Fruit fly (Drosophila melanogaster) whole organism, adult: ENCODE measurements around the gene CG45488.
A peak's percentile ranks its signal among the peaks of the same experiment; 100 is the strongest.

Experiments
- CG1620 ChIP-seq: fragments of 200-800 bp; sonication (Bioruptor generic); optimal IDR thresholded peaks from 2 replicates; lab custom pipeline; 2016; ENCODE audit warnings: missing biosample characterization, missing genetic modification characterization
- CG7045 ChIP-seq: fragments of 200-800 bp; sonication (Bioruptor generic); optimal IDR thresholded peaks from 2 replicates; lab custom pipeline; 2017; ENCODE audit warnings: missing biosample characterization, mild to moderate bottlenecking, missing genetic modification characterization
- kay ChIP-seq: fragments of 200-800 bp; sonication (Bioruptor generic); peaks from one replicate; lab custom pipeline; 2016; ENCODE audit warnings: missing biosample characterization, missing genetic modification characterization, borderline replicate concordance

DNA sequence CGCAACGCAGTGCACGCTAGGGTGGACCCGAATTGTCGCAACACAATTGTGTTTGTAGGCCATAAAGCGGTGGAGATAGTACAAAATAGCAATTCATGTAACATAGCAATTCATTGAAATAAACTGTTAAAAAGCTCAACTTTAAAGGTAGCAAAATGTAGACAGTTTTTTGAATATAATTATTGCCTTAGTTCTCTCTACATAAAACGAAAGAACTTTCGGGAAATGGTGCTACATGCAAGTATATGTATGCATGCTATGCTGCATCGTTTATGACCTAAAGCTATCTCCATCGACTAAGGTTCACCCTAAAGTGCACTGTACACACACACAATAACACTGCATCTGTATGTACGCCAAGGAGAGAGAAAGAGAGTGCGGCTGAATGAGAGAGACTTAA lies 45.2 kb downstream of the CG45488 start:
- TF ChIP-seq kay = no peak
- TF ChIP-seq CG7045 (GFP tag; lab: Kevin White, UChicago) = peak; percentile 91
- TF ChIP-seq CG1620 (GFP tag; lab: Kevin White, UChicago) = peak; percentile 47
